Worm (Caenorhabditis elegans) whole organism, early embryonic: ENCODE measurements around the gene F21C10.4.

ENCODE experiments used
- B0310.2 ChIP-seq: sonication (generic microtip); optimal IDR thresholded peaks from 2 replicates; lab custom pipeline; 2016; ENCODE audit warnings: mild to moderate bottlenecking, missing genetic modification characterization, missing compliant biosample characterization
- F13C5.2 ChIP-seq: sonication (generic microtip); optimal IDR thresholded peaks from 2 replicates; lab custom pipeline; 2017; ENCODE audit warnings: mild to moderate bottlenecking, missing genetic modification characterization, inconsistent platforms, missing compliant biosample characterization
- aly-1 ChIP-seq: sonication (generic microtip); optimal IDR thresholded peaks from 2 replicates; lab custom pipeline; 2016; ENCODE audit warnings: missing genetic modification characterization, missing compliant biosample characterization
- ama-1 ChIP-seq: fragments of 150-350 bp; optimal IDR thresholded peaks from 2 replicates; lab custom pipeline; 2014
- ceh-13 ChIP-seq: fragments of 200-800 bp; sonication (Bioruptor generic); optimal IDR thresholded peaks from 2 replicates; lab custom pipeline; 2018; ENCODE audit warnings: mild to moderate bottlenecking, missing genetic modification characterization, missing compliant biosample characterization
- ceh-36 ChIP-seq: sonication (generic microtip); optimal IDR thresholded peaks from 2 replicates; lab custom pipeline; 2016; ENCODE audit warnings: missing genetic modification characterization, inconsistent platforms, missing compliant biosample characterization
- ets-7 ChIP-seq: sonication (generic microtip); optimal IDR thresholded peaks from 2 replicates; lab custom pipeline; 2016; ENCODE audit warnings: missing genotype, missing genetic modification characterization, missing compliant biosample characterization
- flt-1 ChIP-seq: fragments of 200-800 bp; sonication (Bioruptor generic); IDR thresholded peaks from 2 replicates; pipeline ENCODE4 v1.3.6; 2022; ENCODE audit warnings: missing genetic modification characterization, missing compliant biosample characterization
- hmbx-1 ChIP-seq: sonication (generic microtip); optimal IDR thresholded peaks from 2 replicates; lab custom pipeline; 2016; ENCODE audit warnings: mild to moderate bottlenecking, missing genetic modification characterization, missing compliant biosample characterization
- hmg-4 ChIP-seq: fragments of 200-800 bp; sonication (Bioruptor generic); optimal IDR thresholded peaks from 2 replicates; lab custom pipeline; 2018; ENCODE audit warnings: mild to moderate bottlenecking, missing genetic modification characterization, missing compliant biosample characterization
- hnd-1 ChIP-seq: sonication (generic microtip); optimal IDR thresholded peaks from 2 replicates; lab custom pipeline; 2016; ENCODE audit warnings: missing genetic modification characterization, missing compliant biosample characterization
- pes-1 ChIP-seq: fragments of 200-800 bp; sonication (Bioruptor generic); IDR thresholded peaks from 2 replicates; pipeline ENCODE4 v1.3.6; 2022; ENCODE audit warnings: missing genetic modification reagents, missing genetic modification characterization, missing compliant biosample characterization
- scrt-1 ChIP-seq: fragments of 200-800 bp; sonication (Bioruptor generic); IDR thresholded peaks from 2 replicates; pipeline ENCODE4 v1.3.6; 2022; ENCODE audit warnings: missing genetic modification characterization, missing compliant biosample characterization
- sea-1 ChIP-seq: fragments of 200-800 bp; sonication (Bioruptor generic); conservative IDR thresholded peaks from 2 replicates; pipeline ENCODE4 v1.3.6; 2022; ENCODE audit warnings: missing genetic modification characterization, missing compliant biosample characterization
- tbx-11 ChIP-seq: fragments of 200-800 bp; sonication (Bioruptor generic); IDR thresholded peaks from 2 replicates; pipeline ENCODE4 v1.3.6; 2022; ENCODE audit warnings: missing genetic modification characterization, missing compliant biosample characterization
- tbx-37 ChIP-seq: fragments of 200-800 bp; sonication (Bioruptor generic); conservative IDR thresholded peaks from 2 replicates; pipeline ENCODE4 v1.3.6; 2022; ENCODE audit warnings: missing genetic modification reagents, missing genetic modification characterization, missing compliant biosample characterization
- tra-4 ChIP-seq: sonication (generic microtip); optimal IDR thresholded peaks from 2 replicates; lab custom pipeline; 2017; ENCODE audit warnings: missing genetic modification characterization, missing compliant biosample characterization

F21C10.4 gene

DNA sequence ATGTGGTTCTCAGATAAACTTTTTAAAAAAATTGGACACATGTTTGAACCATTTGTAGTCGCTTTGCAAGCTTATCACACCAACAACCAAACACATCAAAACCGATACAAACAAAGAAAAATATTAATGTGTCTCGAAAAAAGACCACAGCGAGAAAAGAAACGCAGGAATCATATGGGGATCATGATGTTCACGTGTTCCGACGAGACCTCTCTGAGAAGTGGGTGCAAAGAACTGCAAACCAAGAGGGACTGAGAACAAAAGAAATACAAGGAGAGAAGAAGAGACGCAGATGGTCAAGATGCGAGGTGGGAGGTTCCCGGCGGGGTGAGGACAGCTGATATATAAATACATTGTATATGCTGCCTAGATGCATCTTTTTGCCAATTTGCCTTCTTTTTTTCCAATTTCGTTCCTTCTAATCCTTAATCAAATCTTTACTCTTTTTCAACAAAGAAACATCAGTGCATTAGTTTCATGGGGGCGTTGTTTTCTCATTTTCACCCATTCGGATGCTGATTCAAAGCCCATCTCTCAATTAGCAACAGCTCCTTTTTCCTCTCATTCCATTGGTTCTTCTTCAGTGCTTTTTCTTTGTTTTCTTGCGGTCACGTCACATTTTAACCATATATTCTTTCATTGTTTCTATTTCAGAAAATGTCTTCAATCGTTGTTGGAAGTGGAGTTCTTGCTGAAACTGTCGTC is 30.7 kb upstream of the F21C10.4 start, which contains the start of gene F21C10.10:
F21C10.10 (plus strand) TSS at position 655 of the 705 bp plus-strand sequence.
- no peak for TF ChIP-seq B0310.2 (tag; lab: Kevin White, UChicago)
- peak; percentile 24 for TF ChIP-seq aly-1 (tag; lab: Kevin White, UChicago)
- peak; percentile 30 for TF ChIP-seq F13C5.2

DNA sequence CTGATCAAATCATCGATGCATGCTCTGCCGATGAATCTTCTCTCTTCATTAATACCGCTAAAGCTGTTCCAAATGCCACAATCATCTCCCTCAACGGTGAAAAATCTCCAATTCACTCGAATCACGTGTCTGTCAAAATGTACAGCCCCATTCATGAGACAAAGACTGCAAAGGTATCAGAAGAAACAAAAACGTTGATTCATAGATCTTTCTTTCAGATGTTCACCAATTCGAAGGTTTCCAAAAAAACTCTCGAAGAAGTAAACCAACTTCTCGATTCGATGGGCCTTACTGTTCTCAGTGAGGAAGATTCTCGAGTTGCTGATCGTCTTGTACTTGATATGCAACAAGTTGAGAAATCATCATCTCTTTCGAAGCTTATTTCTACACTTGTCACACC is 29.7 kb upstream of the F21C10.4 start:
- TF ChIP-seq aly-1 (tag; lab: Kevin White, UChicago) (no peak), tbx-37 (no peak), ama-1 (lab: Kevin White, UChicago) (no peak), hnd-1 (tag; lab: Kevin White, UChicago) (no peak), flt-1 (no peak)

DNA sequence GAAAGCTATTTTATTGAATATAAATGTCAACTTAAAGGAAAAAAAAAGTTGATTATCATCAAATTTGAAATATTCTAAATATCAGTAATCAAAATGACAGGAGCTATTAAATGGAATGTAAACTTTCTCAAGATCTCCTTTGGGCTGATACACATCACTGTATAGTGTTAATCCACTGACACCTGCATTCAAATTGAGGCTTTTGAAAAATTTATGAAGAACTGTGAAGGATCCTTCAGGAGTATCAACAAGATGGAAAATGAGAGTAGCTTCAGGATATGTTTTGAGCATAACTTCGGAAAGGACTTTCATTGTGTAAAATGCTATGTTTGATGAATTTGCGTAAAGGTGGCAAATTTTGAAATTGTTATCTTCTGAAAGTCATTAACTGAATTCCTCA is 29.2 kb upstream of the F21C10.4 start:
- no peak for TF ChIP-seq B0310.2 (tag; lab: Kevin White, UChicago)
- no peak for TF ChIP-seq ets-7
- TF ChIP-seq flt-1 = no peak
- TF ChIP-seq sea-1 (GFP tag; lab: Robert Waterston, UW) = no peak
- TF ChIP-seq hmg-4 (GFP tag; lab: Kevin White, UChicago) = no peak
- no peak for TF ChIP-seq tbx-11 (GFP tag; lab: Robert Waterston, UW)
- TF ChIP-seq tra-4 (tag; lab: Kevin White, UChicago) = no peak
- no peak for TF ChIP-seq ceh-13 (GFP tag; lab: Kevin White, UChicago)
- TF ChIP-seq hnd-1 (tag; lab: Kevin White, UChicago) = no peak
- TF ChIP-seq scrt-1 (GFP tag; lab: Robert Waterston, UW) = no peak
- no peak for TF ChIP-seq F13C5.2

DNA sequence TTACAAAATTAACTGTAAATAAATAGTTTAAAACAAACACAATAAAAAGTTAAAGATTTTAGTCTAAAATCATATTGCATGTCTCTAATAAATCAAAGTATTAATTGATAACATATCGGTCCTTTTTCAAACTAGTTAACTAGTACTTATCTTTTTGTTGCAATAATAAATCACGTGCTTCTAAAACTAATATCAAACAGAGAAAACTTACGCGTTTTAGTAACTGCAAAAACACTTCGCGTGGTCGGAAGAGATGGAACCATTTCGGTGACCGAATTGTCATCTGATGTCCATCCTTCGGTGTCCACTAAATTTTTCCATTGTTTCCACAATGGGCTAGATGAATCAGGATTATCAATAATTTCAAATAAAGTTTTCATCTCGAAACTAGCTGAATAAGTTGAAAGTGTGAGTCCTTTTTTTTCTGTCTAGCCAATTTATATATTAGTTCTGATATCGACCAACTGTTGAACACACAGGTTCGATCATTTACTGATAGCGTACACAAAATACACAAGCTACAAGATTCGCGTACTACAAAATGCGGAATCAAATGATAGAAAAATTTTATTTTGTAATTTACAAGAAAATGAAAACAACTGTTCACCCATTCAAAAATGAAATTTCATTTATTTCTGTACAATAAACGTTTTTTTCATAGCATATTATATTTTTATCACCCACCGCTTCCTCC is 28.0 kb upstream of the F21C10.4 start, which contains the start of gene F21C10.9:
F21C10.9 (minus strand) TSS at position 417 of the 694 bp plus-strand sequence.
- TF ChIP-seq ama-1 (lab: Kevin White, UChicago) (no peak), ceh-36 (tag; lab: Kevin White, UChicago) (no peak), hmg-4 (GFP tag; lab: Kevin White, UChicago) (no peak), sea-1 (GFP tag; lab: Robert Waterston, UW) (no peak), hnd-1 (tag; lab: Kevin White, UChicago) (no peak), aly-1 (tag; lab: Kevin White, UChicago) (no peak), B0310.2 (tag; lab: Kevin White, UChicago) (no peak)

DNA sequence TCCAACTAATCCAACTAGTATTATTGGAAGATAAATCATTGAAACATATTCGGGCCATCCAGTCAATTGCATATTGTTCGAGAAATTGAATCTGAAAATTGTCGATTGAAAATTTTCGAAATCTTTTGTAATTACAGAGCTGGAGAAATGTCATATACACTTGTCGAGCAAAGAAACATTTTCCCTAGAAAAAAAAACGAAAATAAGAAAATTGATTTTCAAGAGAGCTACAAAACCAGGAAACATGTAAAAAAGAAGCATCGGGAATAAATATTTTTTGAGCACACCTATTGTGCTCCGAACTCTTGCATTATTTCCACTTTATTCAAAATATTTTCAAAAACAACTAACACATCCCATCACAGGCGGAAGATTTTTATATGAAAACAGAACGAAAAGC is 25.4 kb upstream of the F21C10.4 start, which contains the start of gene frpr-6:
frpr-6 (minus strand) TSS at position 101 of the 400 bp plus-strand sequence.
- TF ChIP-seq ama-1 (lab: Kevin White, UChicago) (no peak), ets-7 (no peak), B0310.2 (tag; lab: Kevin White, UChicago) (no peak), scrt-1 (GFP tag; lab: Robert Waterston, UW) (no peak)

DNA sequence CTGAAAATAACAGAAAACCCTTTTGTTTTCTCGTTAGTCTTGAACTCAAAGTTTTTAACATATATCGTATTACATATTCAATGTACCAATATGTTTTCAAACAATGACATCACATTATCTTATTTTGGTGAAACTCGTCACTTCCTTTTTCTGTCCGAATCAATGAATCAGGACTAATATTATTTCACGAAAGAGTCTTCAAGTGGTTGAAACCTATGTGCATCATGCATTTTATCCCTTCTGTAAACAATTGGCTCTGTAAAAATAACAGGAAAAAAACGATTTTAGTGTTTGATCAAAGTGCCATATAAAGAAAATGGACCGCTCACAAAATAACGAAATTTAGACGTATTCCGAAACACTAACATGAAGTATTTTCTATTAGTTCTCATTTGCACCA is 18.2 kb upstream of the F21C10.4 start, which contains the start of gene F21C10.18:
F21C10.18 (plus strand) TSS at position 301 of the 400 bp plus-strand sequence.
- TF ChIP-seq tra-4 (tag; lab: Kevin White, UChicago) (no peak), flt-1 (no peak), ets-7 (no peak), ceh-36 (tag; lab: Kevin White, UChicago) (no peak), pes-1 (no peak), aly-1 (tag; lab: Kevin White, UChicago) (no peak), hmbx-1 (tag; lab: Kevin White, UChicago) (no peak), scrt-1 (GFP tag; lab: Robert Waterston, UW) (no peak), ceh-13 (GFP tag; lab: Kevin White, UChicago) (no peak), B0310.2 (tag; lab: Kevin White, UChicago) (no peak), tbx-37 (no peak), F13C5.2 (no peak), sea-1 (GFP tag; lab: Robert Waterston, UW) (no peak), hnd-1 (tag; lab: Kevin White, UChicago) (no peak), tbx-11 (GFP tag; lab: Robert Waterston, UW) (no peak), ama-1 (lab: Kevin White, UChicago) (no peak), hmg-4 (GFP tag; lab: Kevin White, UChicago) (no peak)

DNA sequence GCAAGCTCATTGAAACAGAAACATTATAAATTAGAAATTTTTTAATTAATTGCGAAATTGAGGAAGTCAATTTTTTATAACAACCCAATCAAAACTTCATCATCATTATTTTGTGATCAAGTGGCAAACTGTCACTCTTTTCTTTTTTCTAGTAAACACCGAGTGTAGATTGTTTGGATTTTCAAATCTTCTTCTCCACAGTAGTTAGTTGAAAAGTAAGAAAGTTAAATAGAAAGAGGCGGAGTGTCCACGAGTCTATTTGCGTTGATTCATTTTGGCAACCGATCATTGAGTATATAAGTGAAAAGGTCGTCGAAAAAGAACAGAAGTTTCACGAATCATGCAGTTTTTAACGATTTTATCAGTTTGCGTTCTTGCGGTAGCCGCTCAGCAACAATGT is 17.1 kb upstream of the F21C10.4 start, which contains the start of gene pqn-31:
pqn-31 (plus strand) TSS at position 301 of the 400 bp plus-strand sequence.
- TF ChIP-seq ets-7 (no peak), tbx-11 (GFP tag; lab: Robert Waterston, UW) (no peak), hmg-4 (GFP tag; lab: Kevin White, UChicago) (no peak), tra-4 (tag; lab: Kevin White, UChicago) (no peak), F13C5.2 (no peak), scrt-1 (GFP tag; lab: Robert Waterston, UW) (no peak), pes-1 (no peak), aly-1 (tag; lab: Kevin White, UChicago) (no peak), sea-1 (GFP tag; lab: Robert Waterston, UW) (no peak), flt-1 (no peak), ama-1 (lab: Kevin White, UChicago) (no peak), tbx-37 (no peak)
